Worm (Caenorhabditis elegans) whole organism, mixed stage, embryonic: ENCODE results near the gene Y67A10A.7.
A peak's percentile ranks its signal among the peaks of the same experiment; 100 is the strongest.

Source experiments
- M03D4.4 ChIP-seq: sonication (generic microtip); optimal IDR thresholded peaks from 2 replicates; lab custom pipeline; 2017; ENCODE audit warnings: mild to moderate bottlenecking, missing genetic modification characterization, missing compliant biosample characterization
- bed-3 ChIP-seq: fragments of 200-800 bp; sonication (Bioruptor generic); optimal IDR thresholded peaks from 3 replicates; lab custom pipeline; 2018; ENCODE audit warnings: mild to moderate bottlenecking, missing genetic modification characterization, moderate library complexity, missing compliant biosample characterization
- ceh-39 ChIP-seq: fragments of 150-350 bp; optimal IDR thresholded peaks from 2 replicates; lab custom pipeline; 2014; ENCODE audit warnings: missing biosample characterization, missing genetic modification characterization
- ceh-43 ChIP-seq: fragments of 200-800 bp; sonication (Bioruptor generic); optimal IDR thresholded peaks from 2 replicates; lab custom pipeline; 2018; ENCODE audit warnings: mild to moderate bottlenecking, missing genetic modification characterization, moderate library complexity, missing compliant biosample characterization
- ceh-83 ChIP-seq: fragments of 200-800 bp; sonication (Bioruptor generic); optimal IDR thresholded peaks from 2 replicates; lab custom pipeline; 2018; ENCODE audit warnings: mild to moderate bottlenecking, missing genetic modification characterization, missing compliant biosample characterization
- ces-1 ChIP-seq: fragments of 150-350 bp; optimal IDR thresholded peaks from 2 replicates; lab custom pipeline; 2014; ENCODE audit warnings: missing biosample characterization, missing genetic modification reagents, missing genetic modification characterization
- cnd-1 ChIP-seq: fragments of 200-800 bp; sonication (Bioruptor generic); optimal IDR thresholded peaks from 2 replicates; lab custom pipeline; 2018; ENCODE audit warnings: mild to moderate bottlenecking, missing genetic modification characterization, missing compliant biosample characterization
- drap-1 ChIP-seq: fragments of 200-800 bp; sonication (Bioruptor generic); optimal IDR thresholded peaks from 3 replicates; lab custom pipeline; 2018; ENCODE audit warnings: mild to moderate bottlenecking, missing genetic modification characterization, missing compliant biosample characterization
- elt-3 ChIP-seq: fragments of 150-350 bp; optimal IDR thresholded peaks from 2 replicates; lab custom pipeline; 2014; ENCODE audit warnings: missing biosample characterization, missing genetic modification characterization
- flh-1 ChIP-seq: fragments of 200-800 bp; sonication (Bioruptor generic); optimal IDR thresholded peaks from 2 replicates; lab custom pipeline; 2018; ENCODE audit warnings: mild to moderate bottlenecking, missing genetic modification characterization, moderate library complexity, missing compliant biosample characterization
- ham-2 ChIP-seq: fragments of 200-800 bp; sonication (Bioruptor generic); optimal IDR thresholded peaks from 2 replicates; lab custom pipeline; 2018; ENCODE audit warnings: mild to moderate bottlenecking, missing genetic modification characterization, missing compliant biosample characterization
- hlh-1 ChIP-seq: fragments of 150-350 bp; optimal IDR thresholded peaks from 2 replicates; lab custom pipeline; 2014; ENCODE audit warnings: missing biosample characterization, missing genetic modification reagents, missing genetic modification characterization
- lin-13 ChIP-seq: fragments of 150-350 bp; optimal IDR thresholded peaks from 2 replicates; lab custom pipeline; 2014; ENCODE audit warnings: missing biosample characterization, missing genetic modification characterization
- lin-32 ChIP-seq: fragments of 200-800 bp; sonication (Bioruptor generic); optimal IDR thresholded peaks from 2 replicates; lab custom pipeline; 2018; ENCODE audit warnings: mild to moderate bottlenecking, missing genetic modification characterization, missing compliant biosample characterization
- lsy-2 ChIP-seq: fragments of 150-350 bp; optimal IDR thresholded peaks from 2 replicates; lab custom pipeline; 2014; ENCODE audit warnings: missing biosample characterization, missing genetic modification characterization
- mab-5 ChIP-seq: fragments of 150-350 bp; optimal IDR thresholded peaks from 2 replicates; lab custom pipeline; 2014; ENCODE audit warnings: missing biosample characterization, missing genetic modification characterization
- mep-1 ChIP-seq: fragments of 150-350 bp; optimal IDR thresholded peaks from 2 replicates; lab custom pipeline; 2017; ENCODE audit warnings: missing biosample characterization, missing genetic modification reagents, missing genetic modification characterization, inconsistent platforms
- mls-2 ChIP-seq: sonication (generic microtip); optimal IDR thresholded peaks from 2 replicates; lab custom pipeline; 2016; ENCODE audit warnings: mild to moderate bottlenecking, missing genetic modification characterization, moderate library complexity, missing compliant biosample characterization
- nhr-12 ChIP-seq: fragments of 150-350 bp; optimal IDR thresholded peaks from 2 replicates; lab custom pipeline; 2014; ENCODE audit warnings: missing biosample characterization, missing genetic modification characterization
- nhr-2 ChIP-seq: fragments of 150-350 bp; optimal IDR thresholded peaks from 2 replicates; lab custom pipeline; 2014; ENCODE audit warnings: missing biosample characterization, missing genetic modification characterization
- nhr-237 ChIP-seq: fragments of 150-350 bp; optimal IDR thresholded peaks from 2 replicates; lab custom pipeline; 2014; ENCODE audit warnings: missing biosample characterization, missing genetic modification characterization
- nhr-76 ChIP-seq: sonication (generic microtip); optimal IDR thresholded peaks from 2 replicates; lab custom pipeline; 2017; ENCODE audit warnings: missing biosample characterization, missing genetic modification characterization
- pha-4 ChIP-seq: fragments of 150-350 bp; optimal IDR thresholded peaks from 2 replicates; lab custom pipeline; 2018; ENCODE audit warnings: missing biosample characterization, missing genetic modification reagents, missing genetic modification characterization
- sem-2 ChIP-seq: fragments of 200-800 bp; sonication (Bioruptor generic); optimal IDR thresholded peaks from 2 replicates; lab custom pipeline; 2018; ENCODE audit warnings: mild to moderate bottlenecking, missing genetic modification characterization, missing compliant biosample characterization
- snpc-4 ChIP-seq: fragments of 150-350 bp; optimal IDR thresholded peaks from 2 replicates; lab custom pipeline; 2014; ENCODE audit warnings: missing biosample characterization, missing genetic modification characterization
- sptf-1 ChIP-seq: sonication (generic microtip); optimal IDR thresholded peaks from 2 replicates; lab custom pipeline; 2017; ENCODE audit warnings: mild to moderate bottlenecking, missing genetic modification characterization, moderate library complexity, missing compliant biosample characterization
- tbx-8 ChIP-seq: fragments of 200-800 bp; sonication (Bioruptor generic); optimal IDR thresholded peaks from 2 replicates; lab custom pipeline; 2018; ENCODE audit warnings: mild to moderate bottlenecking, missing genetic modification characterization, moderate library complexity, missing compliant biosample characterization
- unc-120 ChIP-seq: sonication (generic microtip); optimal IDR thresholded peaks from 2 replicates; lab custom pipeline; 2017; ENCODE audit warnings: missing genetic modification characterization, missing compliant biosample characterization; ENCODE audit not compliant: poor library complexity, severe bottlenecking
- unc-39 ChIP-seq: fragments of 150-350 bp; optimal IDR thresholded peaks from 2 replicates; lab custom pipeline; 2014; ENCODE audit warnings: missing biosample characterization, missing genetic modification characterization
- unc-62 ChIP-seq: fragments of 150-350 bp; optimal IDR thresholded peaks from 2 replicates; lab custom pipeline; 2014; ENCODE audit warnings: missing biosample characterization, missing genetic modification reagents, missing genetic modification characterization
- zip-8 ChIP-seq: fragments of 150-350 bp; optimal IDR thresholded peaks from 2 replicates; lab custom pipeline; 2014; ENCODE audit warnings: missing biosample characterization, missing genetic modification characterization
- ztf-11 ChIP-seq: fragments of 150-350 bp; optimal IDR thresholded peaks from 2 replicates; lab custom pipeline; 2014; ENCODE audit warnings: missing biosample characterization, missing genetic modification characterization

Gene Y67A10A.7

ce11 chrIV:14365837-14366378, 8.0 kb upstream of the Y67A10A.7 start:
- TF ChIP-seq unc-120 (no peak), unc-39 (tag; lab: Kevin White, UChicago) (no peak), flh-1 (GFP tag; lab: Kevin White, UChicago) (no peak), ceh-83 (GFP tag; lab: Kevin White, UChicago) (no peak), sptf-1 (tag; lab: Kevin White, UChicago) (no peak), lsy-2 (tag; lab: Kevin White, UChicago) (no peak), sem-2 (GFP tag; lab: Kevin White, UChicago) (no peak), ham-2 (GFP tag; lab: Kevin White, UChicago) (no peak), nhr-237 (tag; lab: Kevin White, UChicago) (no peak), unc-62 (GFP tag; lab: Kevin White, UChicago) (no peak), cnd-1 (no peak), pha-4 (tag; lab: Kevin White, UChicago) (no peak), ztf-11 (tag; lab: Kevin White, UChicago) (no peak), drap-1 (no peak)

- TF ChIP-seq mep-1 (tag; lab: Kevin White, UChicago) (peak; percentile 12), mab-5 (no peak), ces-1 (GFP tag; lab: Kevin White, UChicago) (peak; percentile 77), lsy-2 (tag; lab: Kevin White, UChicago) (no peak), M03D4.4 (no peak), sptf-1 (tag; lab: Kevin White, UChicago) (peak; percentile 44), ceh-83 (GFP tag; lab: Kevin White, UChicago) (peak; percentile 16), drap-1 (no peak), mls-2 (tag; lab: Kevin White, UChicago) (peak; percentile 46)
These were observed 2.3 kb upstream of the Y67A10A.7 start for ce11 chrIV:14371639-14372038.

DNA sequence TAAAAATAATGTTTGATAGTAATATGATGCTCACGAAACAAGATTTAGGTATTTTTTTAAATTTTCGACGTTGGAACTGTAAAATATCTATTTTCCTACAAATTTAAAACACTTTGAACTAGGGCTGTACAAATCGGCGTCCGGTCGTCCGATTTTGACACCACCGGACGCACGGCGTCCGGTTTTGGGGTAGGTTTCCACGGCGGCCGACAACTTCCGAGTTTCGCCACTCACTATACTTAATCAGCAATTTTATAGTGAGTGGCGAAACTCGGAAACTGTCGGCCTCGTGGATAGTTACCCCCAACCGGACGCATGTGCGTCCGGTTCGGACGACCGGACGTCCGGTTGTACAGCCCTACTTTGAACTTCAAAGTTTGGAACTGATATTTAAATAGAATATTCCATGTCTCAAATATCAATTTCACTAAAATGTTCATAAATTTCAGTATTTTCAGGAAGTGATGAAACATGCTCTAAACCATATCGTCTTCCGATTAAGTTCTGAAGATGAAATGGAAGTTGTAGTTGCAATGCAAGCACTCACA, 3.4 kb downstream of the Y67A10A.7 start:
- TF ChIP-seq ztf-11 (tag; lab: Kevin White, UChicago) = no peak
- TF ChIP-seq nhr-76 (tag; lab: Kevin White, UChicago) = no peak
- no peak for TF ChIP-seq nhr-2 (tag; lab: Kevin White, UChicago)
- TF ChIP-seq elt-3 (tag; lab: Kevin White, UChicago) = no peak
- no peak for TF ChIP-seq mls-2 (tag; lab: Kevin White, UChicago)
- no peak for TF ChIP-seq drap-1
- TF ChIP-seq pha-4 (tag; lab: Kevin White, UChicago) = no peak
- TF ChIP-seq zip-8 (tag; lab: Kevin White, UChicago) = no peak
- no peak for TF ChIP-seq lin-32
- no peak for TF ChIP-seq mab-5
- TF ChIP-seq lin-13 = no peak
- TF ChIP-seq lsy-2 (tag; lab: Kevin White, UChicago) = no peak
- TF ChIP-seq, all 35 proteins: peak for 0

DNA sequence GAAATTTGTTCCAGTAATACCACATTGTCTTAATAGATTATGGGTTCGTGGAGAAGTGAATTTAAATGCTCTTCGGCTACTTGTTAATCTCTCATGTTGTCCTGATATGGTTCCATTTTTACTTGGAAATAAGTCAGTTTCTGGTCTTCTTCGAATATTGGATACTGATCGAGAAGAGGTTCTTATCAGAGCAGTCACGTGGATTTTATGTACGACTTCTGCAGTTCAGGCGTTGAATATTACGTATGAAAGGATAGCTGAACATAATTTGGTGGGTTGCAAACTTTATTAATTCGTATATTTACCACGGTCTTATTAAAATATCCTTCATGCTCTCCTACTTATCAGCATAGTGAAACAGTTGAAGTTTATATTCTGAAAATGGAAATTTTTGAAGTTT, 3.9 kb downstream of the Y67A10A.7 start:
- no peak for TF ChIP-seq ces-1 (GFP tag; lab: Kevin White, UChicago)

DNA sequence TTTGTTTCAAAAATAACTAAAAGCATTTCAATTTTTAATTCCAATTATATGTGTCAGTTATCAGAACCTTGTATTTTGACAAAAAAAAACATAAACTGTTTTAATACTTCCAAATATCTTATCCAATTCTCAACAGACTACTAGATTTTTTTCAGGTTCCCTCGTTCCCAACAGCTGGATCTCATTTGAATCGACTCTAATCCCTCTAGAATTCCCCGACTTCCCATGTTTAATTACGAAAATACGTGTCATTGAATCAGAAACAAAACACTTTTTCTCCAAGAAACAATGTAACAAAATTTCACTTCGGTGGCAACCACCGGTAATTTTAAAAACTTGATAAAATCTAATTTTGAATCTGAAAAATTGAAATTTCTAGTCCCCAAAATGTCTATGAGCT, 5.3 kb downstream of the Y67A10A.7 start:
- TF ChIP-seq sem-2 (GFP tag; lab: Kevin White, UChicago) = no peak
- TF ChIP-seq lsy-2 (tag; lab: Kevin White, UChicago) = no peak
- TF ChIP-seq drap-1 = no peak

- TF ChIP-seq ham-2 (GFP tag; lab: Kevin White, UChicago) = no peak
- TF ChIP-seq flh-1 (GFP tag; lab: Kevin White, UChicago) = no peak
- TF ChIP-seq hlh-1 (tag; lab: Kevin White, UChicago) = no peak
- no peak for TF ChIP-seq unc-120
- no peak for TF ChIP-seq nhr-237 (tag; lab: Kevin White, UChicago)
- TF ChIP-seq zip-8 (tag; lab: Kevin White, UChicago) = no peak
- TF ChIP-seq ceh-43 (GFP tag; lab: Kevin White, UChicago) = no peak
- no peak for TF ChIP-seq tbx-8 (GFP tag; lab: Kevin White, UChicago)
- TF ChIP-seq elt-3 (tag; lab: Kevin White, UChicago) = no peak
- TF ChIP-seq unc-62 (GFP tag; lab: Kevin White, UChicago) = no peak
- TF ChIP-seq nhr-2 (tag; lab: Kevin White, UChicago) = no peak
- no peak for TF ChIP-seq lin-32
- no peak for TF ChIP-seq bed-3
- no peak for TF ChIP-seq nhr-12 (tag; lab: Kevin White, UChicago)
- no peak for TF ChIP-seq M03D4.4
- no peak for TF ChIP-seq mls-2 (tag; lab: Kevin White, UChicago)
- TF ChIP-seq ceh-39 (tag; lab: Kevin White, UChicago) = no peak
- no peak for TF ChIP-seq snpc-4 (tag; lab: Kevin White, UChicago)
- TF ChIP-seq nhr-76 (tag; lab: Kevin White, UChicago) = no peak
These were observed 9.6 kb downstream of the Y67A10A.7 start, which contains the start of gene paqr-3 for ce11 chrIV:14383474-14383873. TSS of gene paqr-3 (minus strand) at chrIV:14383683.
